Worm (Caenorhabditis elegans) whole organism, midembryonic: ENCODE results near the gene mab-3.
"Not testable (repeated sequence)": the region's sequence is repeated elsewhere in the genome, so short reads cannot be mapped to it uniquely, and the experiment has no call there.

Source experiments
- T22C8.4 ChIP-seq: fragments of 200-800 bp; sonication (Bioruptor generic); IDR thresholded peaks from 2 replicates; pipeline ENCODE4 v1.3.6; 2022; ENCODE audit warnings: missing genetic modification characterization, missing compliant biosample characterization
- cog-1 ChIP-seq: sonication (generic microtip); optimal IDR thresholded peaks from 2 replicates; lab custom pipeline; 2016; ENCODE audit warnings: missing genetic modification characterization, missing compliant biosample characterization
- flt-1 ChIP-seq: fragments of 200-800 bp; sonication (Bioruptor generic); IDR thresholded peaks from 2 replicates; pipeline ENCODE4 v1.3.6; 2022; ENCODE audit warnings: missing genetic modification characterization, missing compliant biosample characterization
- klf-2 ChIP-seq: fragments of 200-800 bp; sonication (Bioruptor generic); conservative IDR thresholded peaks from 2 replicates; pipeline ENCODE4 v1.3.6; 2022; ENCODE audit warnings: missing genetic modification reagents, missing genetic modification characterization, missing compliant biosample characterization
- med-1 ChIP-seq: sonication (generic microtip); optimal IDR thresholded peaks from 2 replicates; lab custom pipeline; 2017; ENCODE audit warnings: missing genetic modification characterization, mild to moderate bottlenecking, missing compliant biosample characterization, antibody characterized with exemption, missing genetic modification reagents; ENCODE audit not compliant: insufficient read depth
- ref-1 ChIP-seq: fragments of 200-800 bp; sonication (Bioruptor generic); conservative IDR thresholded peaks from 2 replicates; pipeline ENCODE4 v1.3.6; 2022; ENCODE audit warnings: missing genetic modification reagents, missing genetic modification characterization, missing compliant biosample characterization
- tab-1 ChIP-seq: fragments of 200-800 bp; sonication (Bioruptor generic); IDR thresholded peaks from 2 replicates; pipeline ENCODE4 v1.3.6; 2022; ENCODE audit warnings: missing genetic modification characterization, missing compliant biosample characterization
- ztf-23 ChIP-seq: fragments of 200-800 bp; sonication (Bioruptor generic); IDR thresholded peaks from 2 replicates; pipeline ENCODE4 v1.3.6; 2022; ENCODE audit warnings: missing genetic modification reagents, missing genetic modification characterization, missing compliant biosample characterization
- ztf-29 ChIP-seq: fragments of 200-800 bp; sonication (Bioruptor generic); IDR thresholded peaks from 2 replicates; pipeline ENCODE4 v1.3.6; 2022; ENCODE audit warnings: missing genetic modification reagents, missing genetic modification characterization, missing compliant biosample characterization

DNA sequence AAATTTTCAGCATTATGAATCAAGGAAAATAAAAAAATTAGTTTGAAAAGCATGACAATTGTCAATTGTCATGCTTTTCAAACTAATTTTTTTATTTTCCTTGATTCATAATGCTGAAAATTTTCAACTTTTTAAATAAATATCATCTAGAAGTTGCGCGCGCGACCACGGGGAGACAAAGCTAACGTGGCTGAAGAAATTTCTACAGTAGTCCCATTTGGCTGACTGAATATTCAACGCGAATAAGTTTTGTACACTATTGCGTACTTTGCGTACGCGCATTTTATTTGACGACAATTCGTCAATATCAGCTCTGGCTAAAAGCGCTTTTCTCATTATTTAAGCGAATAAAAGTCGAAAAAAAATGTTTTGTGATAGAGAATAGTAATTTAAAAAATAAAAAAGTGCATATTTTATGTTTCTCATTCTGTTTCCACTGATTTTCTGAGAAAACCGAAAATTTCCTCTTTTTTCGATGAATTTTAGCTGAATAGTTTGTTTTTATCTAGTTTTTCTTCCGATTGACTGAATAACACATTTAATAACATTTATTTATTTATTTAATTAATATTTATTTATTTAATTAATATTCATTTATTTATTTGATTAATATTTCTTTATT, 13.2 kb upstream of the mab-3 start, which contains the start of gene Y53C12A.11:
- not testable (repeated sequence) for TF ChIP-seq T22C8.4 (GFP tag; lab: Robert Waterston, UW); tab-1 (GFP tag; lab: Robert Waterston, UW); ref-1 (GFP tag; lab: Robert Waterston, UW); ztf-29 (GFP tag; lab: Robert Waterston, UW); ztf-23 (GFP tag; lab: Robert Waterston, UW); flt-1; med-1 (GFP tag; lab: Kevin White, UChicago); cog-1 (tag; lab: Kevin White, UChicago); klf-2 (GFP tag; lab: Robert Waterston, UW)
